Worm (Caenorhabditis elegans) whole organism, late embryonic: ENCODE data around the gene flp-9.

ENCODE experiments used
- C08G9.2 ChIP-seq: sonication (generic microtip); optimal IDR thresholded peaks from 2 replicates; lab custom pipeline; 2016; ENCODE audit warnings: mild to moderate bottlenecking, missing genetic modification characterization, moderate library complexity, missing compliant biosample characterization
- F13H6.1 ChIP-seq: sonication (generic microtip); optimal IDR thresholded peaks from 2 replicates; lab custom pipeline; 2016; ENCODE audit warnings: missing genetic modification characterization, missing compliant biosample characterization
- K02D7.2 ChIP-seq: sonication (generic microtip); optimal IDR thresholded peaks from 2 replicates; lab custom pipeline; 2017; ENCODE audit warnings: mild to moderate bottlenecking, missing genetic modification characterization, missing compliant biosample characterization
- K09A11.1 ChIP-seq: sonication (generic microtip); optimal IDR thresholded peaks from 2 replicates; lab custom pipeline; 2017; ENCODE audit warnings: antibody characterized with exemption, mild to moderate bottlenecking, missing genetic modification characterization, missing compliant biosample characterization; ENCODE audit not compliant: insufficient read depth
- T23F11.4 ChIP-seq: fragments of 200-800 bp; sonication (Bioruptor generic); optimal IDR thresholded peaks from 2 replicates; lab custom pipeline; 2018; ENCODE audit warnings: mild to moderate bottlenecking, missing genetic modification characterization, missing compliant biosample characterization
- ahr-1 ChIP-seq: sonication (generic microtip); optimal IDR thresholded peaks from 2 replicates; lab custom pipeline; 2016; ENCODE audit warnings: missing genetic modification characterization, missing compliant biosample characterization
- ama-1 ChIP-seq: fragments of 150-350 bp; optimal IDR thresholded peaks from 2 replicates; lab custom pipeline; 2014
- ceh-14 ChIP-seq: sonication (generic microtip); optimal IDR thresholded peaks from 2 replicates; lab custom pipeline; 2016; ENCODE audit warnings: missing genotype, missing genetic modification characterization, missing compliant biosample characterization
- ceh-2 ChIP-seq: sonication (generic microtip); optimal IDR thresholded peaks from 2 replicates; lab custom pipeline; 2016; ENCODE audit warnings: missing genotype, missing genetic modification characterization, missing compliant biosample characterization
- ceh-24 ChIP-seq: sonication (generic microtip); optimal IDR thresholded peaks from 2 replicates; lab custom pipeline; 2016; ENCODE audit warnings: mild to moderate bottlenecking, missing genetic modification characterization, missing compliant biosample characterization
- ceh-31 ChIP-seq: sonication (generic microtip); optimal IDR thresholded peaks from 2 replicates; lab custom pipeline; 2016; ENCODE audit warnings: missing genetic modification characterization, missing compliant biosample characterization
- ceh-34 ChIP-seq: sonication (generic microtip); optimal IDR thresholded peaks from 2 replicates; lab custom pipeline; 2016; ENCODE audit warnings: mild to moderate bottlenecking, missing genetic modification characterization, missing compliant biosample characterization
- ceh-45 ChIP-seq: fragments of 200-800 bp; sonication (Bioruptor generic); IDR thresholded peaks from 2 replicates; pipeline ENCODE4 v1.3.6; 2022; ENCODE audit warnings: missing genetic modification reagents, missing genetic modification characterization, missing compliant biosample characterization
- ceh-6 ChIP-seq: fragments of 200-800 bp; sonication (Bioruptor generic); optimal IDR thresholded peaks from 2 replicates; lab custom pipeline; 2018; ENCODE audit warnings: mild to moderate bottlenecking, missing genetic modification characterization, missing compliant biosample characterization
- ceh-9 ChIP-seq: sonication (generic microtip); optimal IDR thresholded peaks from 2 replicates; lab custom pipeline; 2016; ENCODE audit warnings: mild to moderate bottlenecking, missing genetic modification characterization, inconsistent platforms, missing compliant biosample characterization
- dmd-4 ChIP-seq: sonication (generic microtip); optimal IDR thresholded peaks from 2 replicates; lab custom pipeline; 2016; ENCODE audit warnings: borderline replicate concordance, missing genetic modification characterization, missing compliant biosample characterization
- dve-1 ChIP-seq: sonication (generic microtip); optimal IDR thresholded peaks from 2 replicates; lab custom pipeline; 2017; ENCODE audit warnings: antibody characterized with exemption, mild to moderate bottlenecking, missing genetic modification characterization, missing compliant biosample characterization
- elt-2 ChIP-seq: sonication (generic microtip); optimal IDR thresholded peaks from 2 replicates; lab custom pipeline; 2016; ENCODE audit warnings: missing genetic modification reagents, missing genetic modification characterization, missing compliant biosample characterization
- eyg-1 ChIP-seq: sonication (generic microtip); optimal IDR thresholded peaks from 2 replicates; lab custom pipeline; 2016; ENCODE audit warnings: missing genotype, missing genetic modification characterization, missing compliant biosample characterization
- fkh-6 ChIP-seq: sonication (generic microtip); optimal IDR thresholded peaks from 2 replicates; lab custom pipeline; 2016; ENCODE audit warnings: missing genetic modification characterization, missing compliant biosample characterization
- gmeb-2 ChIP-seq: sonication (generic microtip); optimal IDR thresholded peaks from 2 replicates; lab custom pipeline; 2016; ENCODE audit warnings: missing genetic modification characterization, inconsistent platforms, missing compliant biosample characterization
- hlh-6 ChIP-seq: sonication (generic microtip); optimal IDR thresholded peaks from 2 replicates; lab custom pipeline; 2016; ENCODE audit warnings: missing genotype, missing genetic modification characterization, missing compliant biosample characterization
- lim-6 ChIP-seq: sonication (generic microtip); optimal IDR thresholded peaks from 2 replicates; lab custom pipeline; 2016; ENCODE audit warnings: missing genetic modification characterization, missing compliant biosample characterization
- lin-11 ChIP-seq: fragments of 200-800 bp; sonication (Bioruptor generic); optimal IDR thresholded peaks from 2 replicates; lab custom pipeline; 2018; ENCODE audit warnings: mild to moderate bottlenecking, missing genetic modification characterization, missing compliant biosample characterization
- madf-2 ChIP-seq: sonication (generic microtip); optimal IDR thresholded peaks from 2 replicates; lab custom pipeline; 2017; ENCODE audit warnings: missing genetic modification characterization, missing compliant biosample characterization
- mec-3 ChIP-seq: sonication (generic microtip); optimal IDR thresholded peaks from 2 replicates; lab custom pipeline; 2016; ENCODE audit warnings: borderline replicate concordance, missing genetic modification characterization, missing compliant biosample characterization
- nfya-1 ChIP-seq: sonication (generic microtip); optimal IDR thresholded peaks from 2 replicates; lab custom pipeline; 2017; ENCODE audit warnings: missing genetic modification characterization, mild to moderate bottlenecking, missing compliant biosample characterization, antibody characterized with exemption, moderate library complexity
- nhr-11 ChIP-seq: fragments of 150-350 bp; optimal IDR thresholded peaks from 2 replicates; lab custom pipeline; 2014; ENCODE audit warnings: missing biosample characterization, missing genetic modification characterization
- nhr-232 ChIP-seq: sonication (generic microtip); optimal IDR thresholded peaks from 2 replicates; lab custom pipeline; 2016; ENCODE audit warnings: missing genetic modification characterization, missing compliant biosample characterization
- odd-2 ChIP-seq: sonication (generic microtip); optimal IDR thresholded peaks from 2 replicates; lab custom pipeline; 2017; ENCODE audit warnings: antibody characterized with exemption, mild to moderate bottlenecking, missing genetic modification characterization, missing compliant biosample characterization
- pag-3 ChIP-seq: sonication (generic microtip); optimal IDR thresholded peaks from 2 replicates; lab custom pipeline; 2016; ENCODE audit warnings: missing compliant biosample characterization, missing genetic modification characterization, borderline replicate concordance
- pat-9 ChIP-seq: fragments of 200-800 bp; sonication (Bioruptor generic); optimal IDR thresholded peaks from 2 replicates; lab custom pipeline; 2018; ENCODE audit warnings: mild to moderate bottlenecking, missing genetic modification characterization, moderate library complexity, missing compliant biosample characterization
- pha-2 ChIP-seq: sonication (generic microtip); optimal IDR thresholded peaks from 2 replicates; lab custom pipeline; 2017; ENCODE audit warnings: mild to moderate bottlenecking, missing genetic modification characterization, missing compliant biosample characterization
- pqm-1 ChIP-seq: sonication (generic microtip); optimal IDR thresholded peaks from 2 replicates; lab custom pipeline; 2016; ENCODE audit warnings: missing genetic modification characterization, missing compliant biosample characterization
- sdc-2 ChIP-seq: sonication (generic microtip); optimal IDR thresholded peaks from 2 replicates; lab custom pipeline; 2016; ENCODE audit warnings: missing genotype, missing genetic modification characterization, missing compliant biosample characterization
- tbx-7 ChIP-seq: sonication (generic microtip); optimal IDR thresholded peaks from 2 replicates; lab custom pipeline; 2016; ENCODE audit warnings: missing genotype, missing genetic modification characterization, missing compliant biosample characterization
- ttx-3 ChIP-seq: sonication (generic microtip); optimal IDR thresholded peaks from 2 replicates; lab custom pipeline; 2016; ENCODE audit warnings: missing genetic modification reagents, missing genetic modification characterization, missing compliant biosample characterization
- unc-3 ChIP-seq, 2 experiments: fragments of 200-800 bp in 1 of 2; sonication (Bioruptor generic) in 1 of 2; sonication (generic microtip) in 1 of 2; conservative IDR thresholded peaks in 1 of 2; optimal IDR thresholded peaks in 1 of 2; 2 replicates each; pipeline versions ENCODE4 v1.3.6 to Lab custom; 2016 to 2022; ENCODE audit warnings: missing compliant biosample characterization in 2 of 2, missing genetic modification characterization in 2 of 2, missing genetic modification reagents in 1 of 2
- unc-42 ChIP-seq: sonication (generic microtip); optimal IDR thresholded peaks from 2 replicates; lab custom pipeline; 2016; ENCODE audit warnings: missing genotype, missing genetic modification characterization, missing compliant biosample characterization
- unc-55 ChIP-seq: sonication (generic microtip); optimal IDR thresholded peaks from 2 replicates; lab custom pipeline; 2017; ENCODE audit warnings: missing biosample characterization, missing genetic modification reagents, missing genetic modification characterization
- unc-86 ChIP-seq: sonication (generic microtip); optimal IDR thresholded peaks from 2 replicates; lab custom pipeline; 2016; ENCODE audit warnings: missing genetic modification characterization, missing compliant biosample characterization
- zip-5 ChIP-seq: sonication (generic microtip); optimal IDR thresholded peaks from 2 replicates; lab custom pipeline; 2016; ENCODE audit warnings: missing genetic modification characterization, missing compliant biosample characterization
- ztf-16 ChIP-seq: sonication (generic microtip); optimal IDR thresholded peaks from 2 replicates; lab custom pipeline; 2017; ENCODE audit warnings: missing genetic modification characterization, missing compliant biosample characterization

The flp-9 gene

DNA sequence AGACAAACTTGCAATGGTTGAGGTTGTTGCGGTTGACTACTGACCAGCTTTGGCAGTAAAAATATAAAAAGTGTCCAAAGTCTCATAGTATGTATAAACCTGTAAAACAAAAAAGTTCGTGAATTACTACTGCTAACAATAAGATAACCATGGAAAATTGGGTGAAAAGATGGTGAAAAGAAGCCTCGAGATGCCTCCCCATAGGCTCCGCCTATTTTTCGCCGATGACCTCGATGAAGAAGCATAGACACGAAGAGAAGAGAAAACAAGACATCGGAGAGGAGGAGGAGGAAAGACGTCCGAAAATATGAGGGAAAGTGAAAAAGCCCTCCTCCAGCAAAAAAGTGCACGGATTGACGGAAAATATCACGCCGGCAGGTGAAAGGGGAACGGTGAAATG, 15.9 kb downstream of the flp-9 start, which contains the start of gene T23F6.5:
T23F6.5 (minus strand) TSS at position 101 of the 400 bp plus-strand sequence.
- no peak for TF ChIP-seq pat-9 (tag; lab: Kevin White, UChicago)
- no peak for TF ChIP-seq eyg-1 (tag; lab: Kevin White, UChicago)
- TF ChIP-seq elt-2 (tag; lab: Kevin White, UChicago) = no peak
- no peak for TF ChIP-seq madf-2
- TF ChIP-seq nhr-232 = no peak
- TF ChIP-seq C08G9.2 (tag; lab: Kevin White, UChicago) = no peak
- no peak for TF ChIP-seq mec-3 (tag; lab: Kevin White, UChicago)

DNA sequence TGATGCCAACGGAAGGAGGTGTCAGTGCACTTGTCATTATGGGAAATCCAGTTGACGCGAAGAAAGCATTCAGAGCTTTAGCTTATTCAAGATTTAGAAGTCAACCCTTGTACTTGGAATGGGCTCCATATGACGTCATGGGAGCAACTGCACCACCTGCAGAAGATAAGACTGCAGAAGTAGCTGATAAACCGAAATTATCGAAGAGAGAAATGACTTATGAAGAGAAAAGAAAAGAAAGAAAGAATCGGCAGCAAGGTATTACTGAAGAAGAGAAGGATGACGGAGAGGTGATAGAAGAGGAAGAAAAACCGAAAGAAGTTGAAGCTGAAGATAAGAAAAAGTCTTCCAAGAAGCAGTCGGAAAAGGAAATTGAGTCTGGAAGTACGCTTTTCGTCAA, 29.2 kb downstream of the flp-9 start:
- TF ChIP-seq elt-2 (tag; lab: Kevin White, UChicago) = peak; percentile 65
- TF ChIP-seq pqm-1 (tag; lab: Kevin White, UChicago) = no peak

DNA sequence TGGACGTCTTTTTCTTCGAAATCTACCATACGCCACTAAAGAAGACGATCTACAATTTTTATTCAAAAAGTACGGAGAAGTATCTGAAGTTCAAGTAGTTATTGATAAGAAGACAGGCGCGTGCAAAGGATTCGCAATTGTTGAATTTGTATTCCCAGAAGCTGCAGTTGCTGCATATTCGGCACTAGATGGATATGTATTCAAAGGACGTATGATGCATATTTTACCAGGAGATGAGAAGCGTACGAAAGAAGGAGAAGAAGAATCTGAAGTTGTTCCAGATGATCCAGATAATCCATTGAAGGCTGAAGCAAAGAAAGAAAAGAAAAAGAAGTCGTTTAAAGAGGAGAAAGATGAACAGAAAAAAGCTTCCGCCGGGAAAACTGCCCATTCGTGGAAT, 31.4 kb downstream of the flp-9 start:
- TF ChIP-seq unc-86 (no peak), ceh-45 (GFP tag; lab: Robert Waterston, UW) (no peak), K02D7.2 (tag; lab: Kevin White, UChicago) (no peak)

DNA sequence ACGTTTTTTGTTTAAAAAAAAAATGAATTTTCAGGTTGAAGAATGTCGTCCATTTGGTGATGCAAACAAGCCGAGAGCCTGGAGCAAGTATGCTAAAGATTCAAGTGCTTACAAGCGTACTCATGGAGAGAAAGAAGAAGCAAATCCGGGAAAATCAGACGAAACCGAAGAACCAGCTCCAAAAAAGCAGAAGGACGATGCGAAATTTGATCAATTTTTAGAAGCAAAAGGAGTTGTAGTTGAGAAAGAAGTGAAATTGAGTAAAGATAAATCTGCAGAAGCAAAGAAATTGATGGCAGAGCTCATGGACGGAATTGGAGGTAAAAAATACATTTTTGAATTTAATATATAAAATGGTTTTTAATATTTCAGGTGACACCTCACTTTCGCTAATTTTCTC, 32.1 kb downstream of the flp-9 start:
- no peak for TF ChIP-seq ztf-16 (tag; lab: Kevin White, UChicago)
- no peak for TF ChIP-seq C08G9.2 (tag; lab: Kevin White, UChicago)
- no peak for TF ChIP-seq ahr-1
- TF ChIP-seq ttx-3 (tag; lab: Kevin White, UChicago) = no peak
- no peak for TF ChIP-seq unc-3 (GFP tag; conservative IDR thresholded peaks at IDR 0.05; lab: Robert Waterston, UW)
- TF ChIP-seq unc-3 (tag; optimal IDR thresholded peaks at IDR 0.05; lab: Kevin White, UChicago) = no peak
- TF ChIP-seq ceh-34 = no peak
- no peak for TF ChIP-seq ama-1
- TF ChIP-seq ceh-24 (tag; lab: Kevin White, UChicago) = no peak
- TF ChIP-seq mec-3 (tag; lab: Kevin White, UChicago) = no peak
- no peak for TF ChIP-seq hlh-6 (tag; lab: Kevin White, UChicago)
- TF ChIP-seq sdc-2 (tag; lab: Kevin White, UChicago) = no peak
- TF ChIP-seq lim-6 (tag; lab: Kevin White, UChicago) = no peak
- no peak for TF ChIP-seq pha-2 (tag; lab: Kevin White, UChicago)
- no peak for TF ChIP-seq elt-2 (tag; lab: Kevin White, UChicago)
- no peak for TF ChIP-seq gmeb-2 (tag; lab: Kevin White, UChicago)
- TF ChIP-seq ceh-6 = no peak

DNA sequence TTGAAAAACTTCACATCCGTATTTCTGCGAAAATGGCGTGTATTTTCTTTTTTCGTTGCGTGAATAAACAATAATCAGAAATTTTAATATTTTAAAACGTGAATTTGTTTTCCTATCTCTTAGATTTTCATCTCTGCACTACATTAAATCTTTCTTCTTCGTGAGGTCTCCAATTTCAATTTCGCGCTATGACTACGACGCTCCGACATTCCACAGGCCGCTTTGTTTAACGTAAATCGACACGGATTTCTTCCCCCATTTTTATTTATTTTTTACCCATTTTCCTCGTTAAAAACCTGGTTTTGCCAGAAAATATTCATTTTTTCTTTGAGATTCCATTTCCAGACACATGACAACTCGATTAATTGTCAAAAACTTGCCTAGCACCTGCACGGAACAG, 32.7 kb downstream of the flp-9 start, which contains the start of the genes T23F6.3 and rbd-1:
T23F6.3 (minus strand) TSS at position 120 of the 400 bp plus-strand sequence.
rbd-1 (plus strand) TSS at position 346 of the 400 bp plus-strand sequence.
- TF ChIP-seq dve-1 (peak; percentile 61), unc-55 (peak; percentile 49), pag-3 (tag; lab: Kevin White, UChicago) (no peak), lim-6 (tag; lab: Kevin White, UChicago) (peak; percentile 27), ahr-1 (peak; percentile 29), sdc-2 (tag; lab: Kevin White, UChicago) (no peak), K09A11.1 (no peak), odd-2 (tag; lab: Kevin White, UChicago) (no peak), tbx-7 (tag; lab: Kevin White, UChicago) (peak; percentile 57), unc-42 (tag; lab: Kevin White, UChicago) (peak; percentile 73), F13H6.1 (no peak), ttx-3 (tag; lab: Kevin White, UChicago) (no peak), unc-86 (peak; percentile 43), nhr-11 (tag; lab: Kevin White, UChicago) (no peak), ceh-9 (tag; lab: Kevin White, UChicago) (no peak), K02D7.2 (tag; lab: Kevin White, UChicago) (no peak), ceh-31 (peak; percentile 97), ceh-24 (tag; lab: Kevin White, UChicago) (no peak), zip-5 (tag; lab: Kevin White, UChicago) (peak; percentile 62), ceh-2 (tag; lab: Kevin White, UChicago) (peak; percentile 83), unc-3 (GFP tag; conservative IDR thresholded peaks at IDR 0.05; lab: Robert Waterston, UW) (0 out of 2 replicates have a peak, but pooled peaks have one; percentile 12), unc-3 (tag; optimal IDR thresholded peaks at IDR 0.05; lab: Kevin White, UChicago) (peak; percentile 35), lin-11 (tag; lab: Kevin White, UChicago) (no peak), nfya-1 (tag; lab: Kevin White, UChicago) (peak; percentile 70), ceh-34 (peak; percentile 77), ceh-14 (tag; lab: Kevin White, UChicago) (peak; percentile 65), fkh-6 (tag; lab: Kevin White, UChicago) (no peak), dmd-4 (no peak), T23F11.4 (GFP tag; lab: Kevin White, UChicago) (no peak)
